Fruit fly (Drosophila melanogaster) whole organism, adult: ENCODE results near the gene Brd7-9.

Experiments used
- CG33017 ChIP-seq: fragments of 200-800 bp; sonication (Bioruptor generic); optimal IDR thresholded peaks from 2 replicates; lab custom pipeline; 2018; ENCODE audit warnings: missing biosample characterization, mild to moderate bottlenecking, missing genetic modification characterization, moderate library complexity
- Clk ChIP-seq: fragments of 200-800 bp; sonication (Bioruptor generic); optimal IDR thresholded peaks from 2 replicates; lab custom pipeline; 2017; ENCODE audit warnings: missing biosample characterization, missing genetic modification characterization
- Crg-1 ChIP-seq: fragments of 200-800 bp; sonication (Bioruptor generic); optimal IDR thresholded peaks from 2 replicates; lab custom pipeline; 2016; ENCODE audit warnings: missing biosample characterization, missing genetic modification characterization
- Mnt ChIP-seq: fragments of 200-800 bp; sonication (Bioruptor generic); optimal IDR thresholded peaks from 2 replicates; lab custom pipeline; 2016; ENCODE audit warnings: missing biosample characterization, mild to moderate bottlenecking, missing genetic modification characterization
- kay ChIP-seq: fragments of 200-800 bp; sonication (Bioruptor generic); peaks from one replicate; lab custom pipeline; 2016; ENCODE audit warnings: missing biosample characterization, missing genetic modification characterization, borderline replicate concordance
- pad ChIP-seq: fragments of 200-800 bp; sonication (Bioruptor generic); optimal IDR thresholded peaks from 3 replicates; lab custom pipeline; 2017; ENCODE audit warnings: missing biosample characterization, missing genetic modification characterization, mild to moderate bottlenecking, moderate library complexity, missing genetic modification reagents

DNA sequence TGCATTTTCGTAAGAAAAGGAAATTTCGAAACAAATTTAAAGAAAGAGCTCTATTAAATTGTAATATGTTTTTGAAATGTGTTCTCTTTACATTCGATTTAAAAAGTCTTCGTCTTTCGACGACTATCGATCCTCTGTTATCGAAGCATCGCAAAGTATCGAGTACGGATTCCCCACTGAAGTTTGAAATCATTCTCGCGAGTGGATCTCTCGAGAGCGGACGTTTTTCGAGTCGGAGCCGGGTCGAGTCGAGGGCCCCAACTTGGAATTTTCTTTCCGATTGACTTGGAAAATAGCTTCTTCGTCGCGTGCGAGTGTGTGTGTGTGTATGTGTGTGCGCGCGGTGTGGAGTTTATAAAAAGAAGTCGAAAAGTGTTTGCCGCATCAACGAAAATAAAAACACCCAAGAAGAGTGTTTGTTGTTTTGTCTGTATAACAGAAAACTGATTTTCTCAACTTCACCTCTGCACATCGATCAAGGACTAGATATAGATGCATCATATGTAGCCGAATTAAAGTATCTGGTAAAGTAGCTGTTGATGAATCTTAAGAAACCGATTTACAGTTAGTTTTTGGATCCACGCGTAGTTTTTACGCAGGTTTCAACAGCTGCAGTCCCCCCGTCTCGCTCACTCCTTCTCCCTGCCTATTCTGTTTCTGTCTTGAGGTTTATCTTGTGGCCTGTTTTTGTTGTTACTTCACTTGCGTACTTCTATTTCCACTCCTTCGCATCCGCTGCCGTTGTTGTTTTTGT is 28.8 kb downstream of the Brd7-9 start, which contains the start of gene LanB1:
- TF ChIP-seq Crg-1 (GFP tag; lab: Kevin White, UChicago) (no peak), Clk (GFP tag; lab: Kevin White, UChicago) (no peak), kay (GFP tag; lab: Kevin White, UChicago) (peak; percentile 22), pad (GFP tag; lab: Kevin White, UChicago) (no peak), CG33017 (tag; lab: Kevin White, UChicago) (no peak), Mnt (GFP tag; lab: Kevin White, UChicago) (no peak)
